Fruit fly (Drosophila melanogaster) whole organism, embryonic: Measurements from ENCODE around the gene Cpr67Fa2.

ENCODE experiments used
- ATbp ChIP-seq: fragments of 200-800 bp; sonication (Bioruptor generic); optimal IDR thresholded peaks from 2 replicates; lab custom pipeline; 2017; ENCODE audit warnings: missing biosample characterization, mild to moderate bottlenecking, missing genetic modification characterization, missing genetic modification reagents
- Aef1 ChIP-seq: fragments of 200-800 bp; sonication (Bioruptor generic); IDR thresholded peaks from 3 replicates; pipeline ENCODE4 v1.3.6; 2022; ENCODE audit warnings: missing biosample characterization, missing genetic modification characterization
- Atf6 ChIP-seq: fragments of 200-800 bp; sonication (Bioruptor generic); IDR thresholded peaks from 2 replicates; pipeline ENCODE4 v1.3.6; 2022; ENCODE audit warnings: missing biosample characterization, missing genetic modification characterization
- Bdp1 ChIP-seq: fragments of 200-800 bp; sonication (Bioruptor generic); optimal IDR thresholded peaks from 3 replicates; lab custom pipeline; 2016; ENCODE audit warnings: missing biosample characterization, missing genetic modification characterization
- CG10209 ChIP-seq: fragments of 200-800 bp; sonication (Bioruptor generic); optimal IDR thresholded peaks from 3 replicates; lab custom pipeline; 2017; ENCODE audit warnings: missing biosample characterization, mild to moderate bottlenecking, missing genetic modification characterization, missing genetic modification reagents
- CG11093 ChIP-seq: fragments of 200-800 bp; sonication (Bioruptor generic); IDR thresholded peaks from 3 replicates; pipeline ENCODE4 v1.3.6; 2022; ENCODE audit warnings: missing biosample characterization, missing genetic modification characterization
- CG11456 ChIP-seq: fragments of 200-800 bp; sonication (Bioruptor generic); IDR thresholded peaks from 3 replicates; pipeline ENCODE4 v1.3.6; 2022; ENCODE audit warnings: missing biosample characterization, missing genetic modification characterization
- CG12155 ChIP-seq: fragments of 200-800 bp; sonication (Bioruptor generic); optimal IDR thresholded peaks from 3 replicates; lab custom pipeline; 2016; ENCODE audit warnings: missing biosample characterization, missing genetic modification characterization
- CG1529 ChIP-seq: fragments of 200-800 bp; sonication (Bioruptor generic); optimal IDR thresholded peaks from 3 replicates; lab custom pipeline; 2018; ENCODE audit warnings: missing biosample characterization, missing genetic modification characterization
- CG1647 ChIP-seq: fragments of 200-800 bp; sonication (Bioruptor generic); optimal IDR thresholded peaks from 3 replicates; lab custom pipeline; 2016; ENCODE audit warnings: missing biosample characterization, missing genetic modification characterization
- CG2712 ChIP-seq: fragments of 200-800 bp; optimal IDR thresholded peaks from 3 replicates; lab custom pipeline; 2019; ENCODE audit warnings: missing biosample characterization, mild to moderate bottlenecking, missing genetic modification characterization, moderate library complexity
- CG2875 ChIP-seq: fragments of 200-800 bp; sonication (Bioruptor generic); optimal IDR thresholded peaks from 2 replicates; lab custom pipeline; 2017; ENCODE audit warnings: missing biosample characterization, mild to moderate bottlenecking, missing genetic modification characterization, missing genetic modification reagents
- CG2889 ChIP-seq: fragments of 200-800 bp; sonication (Bioruptor generic); IDR thresholded peaks from 3 replicates; pipeline ENCODE4 v1.3.6; 2022; ENCODE audit warnings: missing biosample characterization, missing genetic modification characterization
- CG4617 ChIP-seq: fragments of 200-800 bp; sonication (Bioruptor generic); optimal IDR thresholded peaks from 3 replicates; lab custom pipeline; 2016; ENCODE audit warnings: missing biosample characterization, missing genetic modification characterization, borderline replicate concordance
- CG4730 ChIP-seq: fragments of 200-800 bp; sonication (Bioruptor generic); IDR thresholded peaks from 2 replicates; pipeline ENCODE4 v1.3.6; 2022; ENCODE audit warnings: missing biosample characterization, missing genetic modification characterization
- CG6175 ChIP-seq: fragments of 200-800 bp; sonication (Bioruptor generic); IDR thresholded peaks from 3 replicates; pipeline ENCODE4 v1.3.6; 2022; ENCODE audit warnings: missing biosample characterization, missing genetic modification characterization
- Doc3 ChIP-seq: fragments of 200-800 bp; sonication (Bioruptor generic); IDR thresholded peaks from 3 replicates; pipeline ENCODE4 v1.3.6; 2022; ENCODE audit warnings: missing biosample characterization, missing genetic modification characterization; ENCODE audit not compliant: partially characterized antibody
- Drgx ChIP-seq: fragments of 200-800 bp; sonication (Bioruptor generic); IDR thresholded peaks from 2 replicates; pipeline ENCODE4 v1.3.6; 2022; ENCODE audit warnings: missing biosample characterization, missing genetic modification characterization
- Eip74EF ChIP-seq, 2 experiments: fragments of 200-800 bp in 1 of 2; fragments of >200 bp in 1 of 2; sonication (Bioruptor generic) in 1 of 2; optimal IDR thresholded peaks; 2 replicates each; lab custom pipeline; 2017 to 2019; ENCODE audit warnings: missing biosample characterization in 2 of 2, missing genetic modification characterization in 2 of 2, mild to moderate bottlenecking in 1 of 2, moderate library complexity in 1 of 2
- Fer2 ChIP-seq: fragments of 200-800 bp; sonication (Bioruptor generic); optimal IDR thresholded peaks from 2 replicates; lab custom pipeline; 2018; ENCODE audit warnings: missing biosample characterization, mild to moderate bottlenecking, missing genetic modification characterization, moderate library complexity
- Fer3 ChIP-seq: fragments of 200-800 bp; sonication (Bioruptor generic); optimal IDR thresholded peaks from 2 replicates; lab custom pipeline; 2018; ENCODE audit warnings: missing biosample characterization, mild to moderate bottlenecking, missing genetic modification characterization, moderate library complexity
- Hsf ChIP-seq: fragments of 200-800 bp; sonication (Bioruptor generic); optimal IDR thresholded peaks from 3 replicates; lab custom pipeline; 2016; ENCODE audit warnings: missing biosample characterization, missing genetic modification characterization
- Kr ChIP-seq: fragments of 200-800 bp; sonication (Bioruptor generic); optimal IDR thresholded peaks from 2 replicates; lab custom pipeline; 2017; ENCODE audit warnings: missing biosample characterization, mild to moderate bottlenecking, missing genetic modification characterization
- Myb ChIP-seq: fragments of 200-800 bp; sonication (Bioruptor generic); optimal IDR thresholded peaks from 2 replicates; lab custom pipeline; 2016; ENCODE audit warnings: missing biosample characterization, missing genetic modification characterization
- Oaz ChIP-seq: fragments of 200-800 bp; sonication (Bioruptor generic); IDR thresholded peaks from 2 replicates; pipeline ENCODE4 v1.3.6; 2022; ENCODE audit warnings: missing biosample characterization, missing genetic modification characterization
- Optix ChIP-seq: fragments of 200-800 bp; sonication (Bioruptor generic); IDR thresholded peaks from 3 replicates; pipeline ENCODE4 v1.3.6; 2022; ENCODE audit warnings: missing biosample characterization, missing genetic modification characterization
- Six4 ChIP-seq: fragments of 200-800 bp; sonication (Bioruptor generic); optimal IDR thresholded peaks from 2 replicates; lab custom pipeline; 2016; ENCODE audit warnings: missing biosample characterization, missing genetic modification characterization
- Stat92E ChIP-seq, 3 experiments: fragments of >200 bp in 2 of 3; fragments of 200-800 bp in 1 of 3; sonication (Bioruptor generic) in 1 of 3; optimal IDR thresholded peaks; 2 replicates each; lab custom pipeline; 2017 to 2019; ENCODE audit warnings: missing biosample characterization in 3 of 3, missing genetic modification characterization in 3 of 3, mild to moderate bottlenecking in 1 of 3, moderate library complexity in 1 of 3
- TFAM ChIP-seq: fragments of 200-800 bp; sonication (Bioruptor generic); optimal IDR thresholded peaks from 2 replicates; lab custom pipeline; 2017; ENCODE audit warnings: missing biosample characterization, missing genetic modification characterization, inconsistent platforms
- ase ChIP-seq: fragments of 200-800 bp; sonication (Bioruptor generic); IDR thresholded peaks from 3 replicates; pipeline ENCODE4 v1.3.6; 2022; ENCODE audit warnings: missing biosample characterization, missing genetic modification characterization
- br ChIP-seq: fragments of >200 bp; optimal IDR thresholded peaks from 2 replicates; lab custom pipeline; 2017
- cas ChIP-seq: fragments of 200-800 bp; sonication (Bioruptor generic); IDR thresholded peaks from 2 replicates; pipeline ENCODE4 v1.3.6; 2022; ENCODE audit warnings: missing biosample characterization, missing genetic modification characterization
- chm ChIP-seq: fragments of 200-800 bp; sonication (Bioruptor generic); IDR thresholded peaks from 2 replicates; pipeline ENCODE4 v1.3.6; 2022; ENCODE audit warnings: missing biosample characterization, missing genetic modification characterization
- crp ChIP-seq, 2 experiments: fragments of 200-800 bp; sonication (Bioruptor generic); optimal IDR thresholded peaks; 2 replicates in 1 of 2; 3 replicates in 1 of 2; lab custom pipeline; 2017; ENCODE audit warnings: missing biosample characterization in 2 of 2, missing genetic modification characterization in 2 of 2, mild to moderate bottlenecking in 1 of 2, moderate library complexity in 1 of 2
- dmrt11E ChIP-seq: fragments of 200-800 bp; sonication (Bioruptor generic); optimal IDR thresholded peaks from 3 replicates; lab custom pipeline; 2018; ENCODE audit warnings: missing biosample characterization, mild to moderate bottlenecking, missing genetic modification characterization, moderate library complexity
- dysf ChIP-seq: fragments of 200-800 bp; sonication (Bioruptor generic); IDR thresholded peaks from 3 replicates; pipeline ENCODE4 v1.3.6; 2022; ENCODE audit warnings: missing biosample characterization, missing genetic modification characterization
- en ChIP-seq: fragments of 200-800 bp; sonication (Bioruptor generic); optimal IDR thresholded peaks from 2 replicates; lab custom pipeline; 2016; ENCODE audit warnings: missing biosample characterization, missing genetic modification characterization
- ftz-f1 ChIP-seq: fragments of 200-800 bp; sonication (Bioruptor generic); optimal IDR thresholded peaks from 2 replicates; lab custom pipeline; 2016; ENCODE audit warnings: missing biosample characterization, missing genetic modification characterization
- gcm ChIP-seq: fragments of 200-800 bp; sonication (Bioruptor generic); optimal IDR thresholded peaks from 2 replicates; lab custom pipeline; 2019; ENCODE audit warnings: missing biosample characterization, mild to moderate bottlenecking, missing genetic modification characterization, moderate library complexity
- h ChIP-seq: fragments of >200 bp; optimal IDR thresholded peaks from 2 replicates; lab custom pipeline; 2017
- knrl ChIP-seq: fragments of 200-800 bp; sonication (Bioruptor generic); IDR thresholded peaks from 3 replicates; pipeline ENCODE4 v1.3.6; 2022; ENCODE audit warnings: missing biosample characterization, missing genetic modification characterization; ENCODE audit not compliant: partially characterized antibody
- lab ChIP-seq: fragments of 200-800 bp; sonication (Bioruptor generic); optimal IDR thresholded peaks from 3 replicates; lab custom pipeline; 2017; ENCODE audit warnings: missing biosample characterization, missing genetic modification characterization, mild to moderate bottlenecking, moderate library complexity, missing genetic modification reagents
- maf-S ChIP-seq: fragments of 200-800 bp; sonication (Bioruptor generic); optimal IDR thresholded peaks from 2 replicates; lab custom pipeline; 2016; ENCODE audit warnings: missing biosample characterization, missing genetic modification characterization
- nerfin-2 ChIP-seq: fragments of 200-800 bp; sonication (Bioruptor generic); IDR thresholded peaks from 2 replicates; pipeline ENCODE4 v1.3.6; 2022; ENCODE audit warnings: missing biosample characterization, missing genetic modification characterization; ENCODE audit not compliant: partially characterized antibody
- peb ChIP-seq: fragments of 200-800 bp; sonication (Bioruptor generic); IDR thresholded peaks from 2 replicates; pipeline ENCODE4 v1.3.6; 2022; ENCODE audit warnings: missing biosample characterization, missing genetic modification characterization
- pho ChIP-seq: fragments of 200-800 bp; sonication (Bioruptor generic); optimal IDR thresholded peaks from 2 replicates; lab custom pipeline; 2016; ENCODE audit warnings: missing biosample characterization, missing genetic modification characterization
- run ChIP-seq: fragments of 200-800 bp; sonication (Bioruptor generic); optimal IDR thresholded peaks from 3 replicates; lab custom pipeline; 2018; ENCODE audit warnings: missing biosample characterization, mild to moderate bottlenecking, missing genetic modification characterization
- shn ChIP-seq: fragments of 200-800 bp; sonication (Bioruptor generic); optimal IDR thresholded peaks from 3 replicates; lab custom pipeline; 2016; ENCODE audit warnings: missing biosample characterization, missing genetic modification characterization
- sr ChIP-seq: fragments of 200-800 bp; sonication (Bioruptor generic); IDR thresholded peaks from 3 replicates; pipeline ENCODE4 v1.3.6; 2022; ENCODE audit warnings: missing biosample characterization, missing genetic modification characterization

The Cpr67Fa2 gene

dm6 chr3L:10856534-10857030 is 34.9 kb upstream of the Cpr67Fa2 start (continued):
- no peak for TF ChIP-seq h
- TF ChIP-seq Six4: peak; percentile 50
- TF ChIP-seq CG12155: no peak
- peak; percentile 54 for TF ChIP-seq ATbp (GFP tag; lab: Kevin White, UChicago)
- TF ChIP-seq ase (GFP tag; lab: Robert Waterston, UW): no peak
- peak; percentile 6 for TF ChIP-seq en (GFP tag; lab: Kevin White, UChicago)
- TF ChIP-seq Kr (GFP tag; lab: Kevin White, UChicago): no peak
- TF ChIP-seq Hsf (GFP tag; lab: Kevin White, UChicago): no peak
- TF ChIP-seq Drgx (GFP tag; lab: Robert Waterston, UW): peak; percentile 67
- TF ChIP-seq gcm: peak; percentile 13
- TF ChIP-seq CG11456: no peak
- TF ChIP-seq Stat92E (GFP tag; optimal IDR thresholded peaks at IDR 0.05; lab: Kevin White, UChicago): peak in 1 of 3 experiments; percentile 55
- peak in 1 of 2 experiments; percentile 71 for TF ChIP-seq Eip74EF (GFP tag; optimal IDR thresholded peaks at IDR 0.05; lab: Kevin White, UChicago)
- no peak for TF ChIP-seq Fer2 (tag; lab: Kevin White, UChicago)
- TF ChIP-seq knrl (GFP tag; lab: Robert Waterston, UW): peak; percentile 57; the same call in 1 of the 3 replicates
- peak; percentile 27 for TF ChIP-seq Myb (GFP tag; lab: Kevin White, UChicago)

dm6 chr3L:10857515-10858023 is 33.9 kb upstream of the Cpr67Fa2 start:
- TF ChIP-seq peb (GFP tag; lab: Robert Waterston, UW) (0 out of 2 replicates have a peak, but pooled peaks have one; percentile 9), CG2889 (GFP tag; lab: Robert Waterston, UW) (no peak), dmrt11E (tag; lab: Kevin White, UChicago) (no peak), dysf (GFP tag; lab: Robert Waterston, UW) (peak; percentile 41; the same call in 1 of the 3 replicates), maf-S (GFP tag; lab: Kevin White, UChicago) (no peak), CG10209 (GFP tag; lab: Kevin White, UChicago) (peak; percentile 31), CG2875 (peak; percentile 60), Myb (GFP tag; lab: Kevin White, UChicago) (peak; percentile 11), Doc3 (GFP tag; lab: Robert Waterston, UW) (no peak), shn (peak; percentile 40), Bdp1 (GFP tag; lab: Kevin White, UChicago) (peak; percentile 29), run (tag; lab: Kevin White, UChicago) (peak; percentile 18), Eip74EF (GFP tag; optimal IDR thresholded peaks at IDR 0.05; lab: Kevin White, UChicago) (no peak), Fer3 (tag; lab: Kevin White, UChicago) (peak; percentile 43), Oaz (GFP tag; lab: Robert Waterston, UW) (no peak), crp (GFP tag; optimal IDR thresholded peaks at IDR 0.05; lab: Kevin White, UChicago) (peak in 1 of 2 experiments; percentile 8), Aef1 (GFP tag; lab: Robert Waterston, UW) (no peak), Optix (GFP tag; lab: Robert Waterston, UW) (0 out of 3 replicates have a peak, but pooled peaks have one; percentile 35), CG6175 (peak; percentile 57; the same call in 2 of the 3 replicates), CG11093 (GFP tag; lab: Robert Waterston, UW) (no peak), CG4617 (no peak), CG1529 (GFP tag; lab: Kevin White, UChicago) (no peak), cas (GFP tag; lab: Robert Waterston, UW) (no peak), CG1647 (GFP tag; lab: Kevin White, UChicago) (peak; percentile 36), CG4730 (GFP tag; lab: Robert Waterston, UW) (no peak), TFAM (GFP tag; lab: Kevin White, UChicago) (no peak), lab (GFP tag; lab: Kevin White, UChicago) (peak; percentile 73), pho (GFP tag; lab: Kevin White, UChicago) (peak; percentile 35), nerfin-2 (GFP tag; lab: Robert Waterston, UW) (no peak), chm (GFP tag; lab: Robert Waterston, UW) (peak; percentile 98), sr (GFP tag; lab: Robert Waterston, UW) (peak; percentile 70), br (no peak), CG2712 (tag; lab: Kevin White, UChicago) (peak; percentile 52), ftz-f1 (GFP tag; lab: Kevin White, UChicago) (peak; percentile 64), Atf6 (GFP tag; lab: Robert Waterston, UW) (peak; percentile 57; the same call in 1 of the 2 replicates)
